Fruit fly (Drosophila melanogaster) whole organism, embryonic: ENCODE measurements around the gene CG43672.
A peak's percentile ranks its signal among the peaks of the same experiment; 100 is the strongest.

Experiments
- ATbp ChIP-seq: fragments of 200-800 bp; sonication (Bioruptor generic); optimal IDR thresholded peaks from 2 replicates; lab custom pipeline; 2017; ENCODE audit warnings: missing biosample characterization, mild to moderate bottlenecking, missing genetic modification characterization, missing genetic modification reagents
- Blimp-1 ChIP-seq: fragments of 200-800 bp; sonication (Bioruptor generic); optimal IDR thresholded peaks from 3 replicates; lab custom pipeline; 2018; ENCODE audit warnings: missing biosample characterization, missing genetic modification characterization, mild to moderate bottlenecking, moderate library complexity, missing genetic modification reagents
- CG11695 ChIP-seq: fragments of 200-800 bp; sonication (Bioruptor generic); IDR thresholded peaks from 3 replicates; pipeline ENCODE4 v1.3.6; 2022; ENCODE audit warnings: missing biosample characterization, missing genetic modification characterization
- CG13296 ChIP-seq: fragments of 200-800 bp; sonication (Bioruptor generic); optimal IDR thresholded peaks from 3 replicates; lab custom pipeline; 2018; ENCODE audit warnings: missing biosample characterization, mild to moderate bottlenecking, missing genetic modification characterization
- CG15696 ChIP-seq: fragments of 200-800 bp; sonication (Bioruptor generic); optimal IDR thresholded peaks from 2 replicates; lab custom pipeline; 2019; ENCODE audit warnings: missing biosample characterization, mild to moderate bottlenecking, missing genetic modification characterization, moderate library complexity
- CG1602 ChIP-seq: fragments of 200-800 bp; sonication (Bioruptor generic); optimal IDR thresholded peaks from 3 replicates; lab custom pipeline; 2016; ENCODE audit warnings: missing biosample characterization, missing genetic modification characterization
- CG16813 ChIP-seq: fragments of 200-800 bp; sonication (Bioruptor generic); IDR thresholded peaks from 3 replicates; pipeline ENCODE4 v1.3.6; 2022; ENCODE audit warnings: missing biosample characterization, missing genetic modification characterization; ENCODE audit not compliant: partially characterized antibody
- CG2199 ChIP-seq: fragments of 200-800 bp; sonication (Bioruptor generic); IDR thresholded peaks from 3 replicates; pipeline ENCODE4 v1.3.6; 2022; ENCODE audit warnings: missing biosample characterization, missing genetic modification characterization
- CG31441 ChIP-seq: fragments of 200-800 bp; sonication (Bioruptor generic); IDR thresholded peaks from 2 replicates; pipeline ENCODE4 v1.3.6; 2022; ENCODE audit warnings: missing biosample characterization, missing genetic modification characterization
- CG3847 ChIP-seq: fragments of 200-800 bp; sonication (Bioruptor generic); IDR thresholded peaks from 2 replicates; pipeline ENCODE4 v1.3.6; 2022; ENCODE audit warnings: missing biosample characterization, missing genetic modification characterization
- CG4820 ChIP-seq: fragments of 200-800 bp; sonication (Bioruptor generic); optimal IDR thresholded peaks from 3 replicates; lab custom pipeline; 2016; ENCODE audit warnings: missing biosample characterization, missing genetic modification characterization
- CG4854 ChIP-seq: fragments of 200-800 bp; sonication (Bioruptor generic); optimal IDR thresholded peaks from 2 replicates; lab custom pipeline; 2016; ENCODE audit warnings: missing biosample characterization, missing genetic modification characterization, inconsistent platforms
- CG8089 ChIP-seq: fragments of 200-800 bp; sonication (Bioruptor generic); optimal IDR thresholded peaks from 3 replicates; lab custom pipeline; 2016; ENCODE audit warnings: missing biosample characterization, missing genetic modification characterization
- CG8281 ChIP-seq: fragments of 200-800 bp; sonication (Bioruptor generic); optimal IDR thresholded peaks from 2 replicates; lab custom pipeline; 2018; ENCODE audit warnings: missing biosample characterization, mild to moderate bottlenecking, missing genetic modification characterization, moderate library complexity
- CG8359 ChIP-seq: fragments of 200-800 bp; sonication (Bioruptor generic); optimal IDR thresholded peaks from 2 replicates; lab custom pipeline; 2017; ENCODE audit warnings: missing biosample characterization, mild to moderate bottlenecking, missing genetic modification characterization, borderline replicate concordance
- D19B ChIP-seq: fragments of 200-800 bp; sonication (Bioruptor generic); optimal IDR thresholded peaks from 2 replicates; lab custom pipeline; 2017; ENCODE audit warnings: missing biosample characterization, mild to moderate bottlenecking, missing genetic modification characterization
- Fer2 ChIP-seq: fragments of 200-800 bp; sonication (Bioruptor generic); optimal IDR thresholded peaks from 2 replicates; lab custom pipeline; 2018; ENCODE audit warnings: missing biosample characterization, mild to moderate bottlenecking, missing genetic modification characterization, moderate library complexity
- Fer3 ChIP-seq: fragments of 200-800 bp; sonication (Bioruptor generic); optimal IDR thresholded peaks from 2 replicates; lab custom pipeline; 2018; ENCODE audit warnings: missing biosample characterization, mild to moderate bottlenecking, missing genetic modification characterization, moderate library complexity
- HLHmδ ChIP-seq: fragments of 200-800 bp; sonication (Bioruptor generic); optimal IDR thresholded peaks from 2 replicates; lab custom pipeline; 2018; ENCODE audit warnings: missing biosample characterization, mild to moderate bottlenecking, missing genetic modification characterization, moderate library complexity
- Jarid2 ChIP-seq: fragments of 200-800 bp; sonication (Bioruptor generic); optimal IDR thresholded peaks from 3 replicates; lab custom pipeline; 2017; ENCODE audit warnings: mild to moderate bottlenecking, missing biosample characterization, missing genetic modification reagents, missing genetic modification characterization
- Mes4 ChIP-seq: fragments of 200-800 bp; sonication (Bioruptor generic); optimal IDR thresholded peaks from 2 replicates; lab custom pipeline; 2016; ENCODE audit warnings: missing biosample characterization, missing genetic modification characterization
- Pdp1 ChIP-seq, 2 experiments: fragments of 200-800 bp; sonication (Bioruptor generic); optimal IDR thresholded peaks; 3 replicates each; lab custom pipeline; 2016; ENCODE audit warnings: missing biosample characterization in 2 of 2, missing genetic modification characterization in 2 of 2, mild to moderate bottlenecking in 1 of 2, moderate library complexity in 1 of 2
- Ravus ChIP-seq: fragments of 200-800 bp; sonication (Bioruptor generic); IDR thresholded peaks from 2 replicates; pipeline ENCODE4 v1.3.6; 2022; ENCODE audit warnings: missing biosample characterization, missing genetic modification characterization
- Scr ChIP-seq: fragments of 200-800 bp; sonication (Bioruptor generic); IDR thresholded peaks from 2 replicates; pipeline ENCODE4 v1.3.6; 2022; ENCODE audit warnings: missing biosample characterization, missing genetic modification characterization; ENCODE audit not compliant: partially characterized antibody
- YL-1 ChIP-seq: fragments of 200-800 bp; sonication (Bioruptor generic); optimal IDR thresholded peaks from 3 replicates; lab custom pipeline; 2017; ENCODE audit warnings: missing biosample characterization, mild to moderate bottlenecking, missing genetic modification characterization
- al ChIP-seq: fragments of 200-800 bp; sonication (Bioruptor generic); IDR thresholded peaks from 2 replicates; pipeline ENCODE4 v1.3.6; 2022; ENCODE audit warnings: missing biosample characterization, missing genetic modification characterization
- amos ChIP-seq: fragments of 200-800 bp; sonication (Bioruptor generic); IDR thresholded peaks from 2 replicates; pipeline ENCODE4 v1.3.6; 2022; ENCODE audit warnings: missing biosample characterization, missing genetic modification characterization; ENCODE audit not compliant: partially characterized antibody
- bab2 ChIP-seq: fragments of 200-800 bp; sonication (Bioruptor generic); optimal IDR thresholded peaks from 2 replicates; lab custom pipeline; 2016; ENCODE audit warnings: missing biosample characterization, missing genetic modification characterization
- chinmo ChIP-seq: fragments of 200-800 bp; sonication (Bioruptor generic); IDR thresholded peaks from 4 replicates; pipeline ENCODE4 v1.3.6; 2022; ENCODE audit warnings: missing biosample characterization, missing genetic modification characterization; ENCODE audit not compliant: partially characterized antibody
- danr ChIP-seq: fragments of 200-800 bp; sonication (Bioruptor generic); IDR thresholded peaks from 2 replicates; pipeline ENCODE4 v1.3.6; 2022; ENCODE audit warnings: missing biosample characterization, missing genetic modification characterization
- disco-r ChIP-seq: fragments of 200-800 bp; sonication (Bioruptor generic); optimal IDR thresholded peaks from 2 replicates; lab custom pipeline; 2016; ENCODE audit warnings: missing biosample characterization, missing genetic modification characterization
- dm ChIP-seq: fragments of 200-800 bp; sonication (Bioruptor generic); optimal IDR thresholded peaks from 3 replicates; lab custom pipeline; 2016; ENCODE audit warnings: missing biosample characterization, missing genetic modification characterization
- dysf ChIP-seq: fragments of 200-800 bp; sonication (Bioruptor generic); IDR thresholded peaks from 3 replicates; pipeline ENCODE4 v1.3.6; 2022; ENCODE audit warnings: missing biosample characterization, missing genetic modification characterization
- ewg ChIP-seq: fragments of 200-800 bp; sonication (Bioruptor generic); optimal IDR thresholded peaks from 3 replicates; lab custom pipeline; 2017; ENCODE audit warnings: mild to moderate bottlenecking, missing biosample characterization, missing genetic modification reagents, missing genetic modification characterization
- exex ChIP-seq: fragments of 200-800 bp; sonication (Bioruptor generic); optimal IDR thresholded peaks from 4 replicates; lab custom pipeline; 2018; ENCODE audit warnings: missing biosample characterization, mild to moderate bottlenecking, missing genetic modification characterization, moderate library complexity
- insv ChIP-seq, 2 experiments: fragments of 200-800 bp; sonication (Bioruptor generic); optimal IDR thresholded peaks; 3 replicates each; lab custom pipeline; 2016 to 2018; ENCODE audit warnings: missing biosample characterization in 2 of 2, missing genetic modification characterization in 2 of 2
- lola ChIP-seq, 3 experiments: fragments of >200 bp in 2 of 3; fragments of 200-800 bp in 1 of 3; sonication (Bioruptor generic) in 1 of 3; optimal IDR thresholded peaks; 2 replicates each; lab custom pipeline; 2017 to 2019; ENCODE audit warnings: missing biosample characterization in 3 of 3, missing genetic modification characterization in 3 of 3, mild to moderate bottlenecking in 1 of 3, moderate library complexity in 1 of 3
- luna ChIP-seq: fragments of 200-800 bp; sonication (Bioruptor generic); optimal IDR thresholded peaks from 2 replicates; lab custom pipeline; 2016; ENCODE audit warnings: missing biosample characterization, missing genetic modification characterization
- nom ChIP-seq: fragments of 200-800 bp; sonication (Bioruptor generic); optimal IDR thresholded peaks from 2 replicates; lab custom pipeline; 2017; ENCODE audit warnings: missing biosample characterization, missing genetic modification characterization, mild to moderate bottlenecking, moderate library complexity, missing genetic modification reagents
- ranshi ChIP-seq: fragments of 200-800 bp; sonication (Bioruptor generic); IDR thresholded peaks from 2 replicates; pipeline ENCODE4 v1.3.6; 2022; ENCODE audit warnings: missing biosample characterization, missing genetic modification characterization
- run ChIP-seq: fragments of 200-800 bp; sonication (Bioruptor generic); optimal IDR thresholded peaks from 3 replicates; lab custom pipeline; 2018; ENCODE audit warnings: missing biosample characterization, mild to moderate bottlenecking, missing genetic modification characterization
- scrt ChIP-seq: fragments of 200-800 bp; sonication (Bioruptor generic); optimal IDR thresholded peaks from 2 replicates; lab custom pipeline; 2018; ENCODE audit warnings: missing biosample characterization, mild to moderate bottlenecking, missing genetic modification characterization, moderate library complexity
- sna ChIP-seq: fragments of 200-800 bp; sonication (Bioruptor generic); IDR thresholded peaks from 2 replicates; pipeline ENCODE4 v1.3.6; 2022; ENCODE audit warnings: missing biosample characterization, missing genetic modification characterization; ENCODE audit not compliant: partially characterized antibody
- tio ChIP-seq: fragments of 200-800 bp; sonication (Bioruptor generic); optimal IDR thresholded peaks from 2 replicates; lab custom pipeline; 2017; ENCODE audit warnings: missing biosample characterization, missing genetic modification characterization, inconsistent platforms
- vfl ChIP-seq: fragments of 200-800 bp; sonication (Bioruptor generic); optimal IDR thresholded peaks from 2 replicates; lab custom pipeline; 2016; ENCODE audit warnings: missing biosample characterization, missing genetic modification characterization
- wdn ChIP-seq: fragments of 200-800 bp; sonication (Bioruptor generic); IDR thresholded peaks from 2 replicates; pipeline ENCODE4 v1.3.6; 2022; ENCODE audit warnings: missing biosample characterization, missing genetic modification characterization
- wek ChIP-seq: fragments of 200-800 bp; sonication (Bioruptor generic); optimal IDR thresholded peaks from 3 replicates; lab custom pipeline; 2018; ENCODE audit warnings: missing biosample characterization, mild to moderate bottlenecking, missing genetic modification characterization, moderate library complexity
- wor ChIP-seq: fragments of 200-800 bp; sonication (Bioruptor generic); IDR thresholded peaks from 2 replicates; pipeline ENCODE4 v1.3.6; 2022; ENCODE audit warnings: missing biosample characterization, missing genetic modification characterization

The CG43672 gene

dm6 chrX:15760447-15761297, 12.1 kb upstream of the CG43672 start, which contains the start of the genes Graf and mRpL3 (continued):
- TF ChIP-seq run = no peak
- no peak for TF ChIP-seq YL-1
- TF ChIP-seq CG4820 = no peak
- TF ChIP-seq Fer2 (tag; lab: Kevin White, UChicago) = no peak
- no peak for TF ChIP-seq vfl (GFP tag; lab: Kevin White, UChicago)
- no peak for TF ChIP-seq Pdp1 (GFP tag; optimal IDR thresholded peaks at IDR 0.05; lab: Kevin White, UChicago)
- TF ChIP-seq Blimp-1 (GFP tag; lab: Kevin White, UChicago) = no peak
- TF ChIP-seq disco-r (GFP tag; lab: Kevin White, UChicago) = no peak
- TF ChIP-seq amos (GFP tag; lab: Robert Waterston, UW) = peak; percentile 95
- no peak for TF ChIP-seq HLHmδ (GFP tag; lab: Kevin White, UChicago)
- no peak for TF ChIP-seq dysf
- TF ChIP-seq tio (GFP tag; lab: Kevin White, UChicago) = no peak
- TF ChIP-seq luna (GFP tag; lab: Kevin White, UChicago) = no peak
- no peak for TF ChIP-seq CG13296
- TF ChIP-seq CG15696 (tag; lab: Kevin White, UChicago) = no peak
- TF ChIP-seq chinmo (GFP tag; lab: Robert Waterston, UW) = peak; percentile 94
- TF ChIP-seq CG1602 = no peak
- no peak for TF ChIP-seq bab2
- TF ChIP-seq Scr (GFP tag; lab: Robert Waterston, UW) = peak; percentile 86
- no peak for TF ChIP-seq CG3847
- TF ChIP-seq Jarid2 (GFP tag; lab: Kevin White, UChicago) = no peak
- TF ChIP-seq ATbp (GFP tag; lab: Kevin White, UChicago) = no peak
- no peak for TF ChIP-seq D19B (GFP tag; lab: Kevin White, UChicago)
- TF ChIP-seq danr (GFP tag; lab: Robert Waterston, UW) = no peak
- TF ChIP-seq CG16813 = peak; percentile 92
- TF ChIP-seq ewg (GFP tag; lab: Kevin White, UChicago) = no peak
- TF ChIP-seq scrt = peak; percentile 61
- peak; percentile 83 for TF ChIP-seq sna (GFP tag; lab: Robert Waterston, UW)
- 0 out of 3 replicates have a peak, but pooled peaks have one; percentile 22 for TF ChIP-seq CG11695
- TF ChIP-seq nom (GFP tag; lab: Kevin White, UChicago) = no peak
- no peak for TF ChIP-seq CG2199 (GFP tag; lab: Robert Waterston, UW)
- TF ChIP-seq Ravus (GFP tag; lab: Robert Waterston, UW) = no peak
- TF ChIP-seq insv (GFP tag; optimal IDR thresholded peaks at IDR 0.05; lab: Kevin White, UChicago) = peak in 1 of 2 experiments; percentile 21
- no peak for TF ChIP-seq Fer3 (tag; lab: Kevin White, UChicago)
- TF ChIP-seq CG8089 (GFP tag; lab: Kevin White, UChicago) = no peak
- TF ChIP-seq wek (GFP tag; lab: Kevin White, UChicago) = no peak
- TF ChIP-seq ranshi (GFP tag; lab: Robert Waterston, UW) = no peak
- TF ChIP-seq Mes4 (GFP tag; lab: Kevin White, UChicago) = no peak
- TF ChIP-seq lola (GFP tag; optimal IDR thresholded peaks at IDR 0.05; lab: Kevin White, UChicago) = peak in 1 of 3 experiments; percentile 85
- TF ChIP-seq exex (tag; lab: Kevin White, UChicago) = peak; percentile 8
- TF ChIP-seq dm (GFP tag; lab: Kevin White, UChicago) = peak; percentile 22
- TF ChIP-seq wor (GFP tag; lab: Robert Waterston, UW) = no peak
- TF ChIP-seq CG8359 (GFP tag; lab: Kevin White, UChicago) = no peak
- TF ChIP-seq CG31441 (GFP tag; lab: Robert Waterston, UW) = no peak
- no peak for TF ChIP-seq CG4854 (GFP tag; lab: Kevin White, UChicago)
- TF ChIP-seq al = no peak
- no peak for TF ChIP-seq wdn
- no peak for TF ChIP-seq CG8281
